Fruit fly (Drosophila melanogaster): ENCODE data around the gene Apc2.
A peak's percentile ranks its signal among the peaks of the same experiment; 100 is the strongest.

Gene Apc2

DNA sequence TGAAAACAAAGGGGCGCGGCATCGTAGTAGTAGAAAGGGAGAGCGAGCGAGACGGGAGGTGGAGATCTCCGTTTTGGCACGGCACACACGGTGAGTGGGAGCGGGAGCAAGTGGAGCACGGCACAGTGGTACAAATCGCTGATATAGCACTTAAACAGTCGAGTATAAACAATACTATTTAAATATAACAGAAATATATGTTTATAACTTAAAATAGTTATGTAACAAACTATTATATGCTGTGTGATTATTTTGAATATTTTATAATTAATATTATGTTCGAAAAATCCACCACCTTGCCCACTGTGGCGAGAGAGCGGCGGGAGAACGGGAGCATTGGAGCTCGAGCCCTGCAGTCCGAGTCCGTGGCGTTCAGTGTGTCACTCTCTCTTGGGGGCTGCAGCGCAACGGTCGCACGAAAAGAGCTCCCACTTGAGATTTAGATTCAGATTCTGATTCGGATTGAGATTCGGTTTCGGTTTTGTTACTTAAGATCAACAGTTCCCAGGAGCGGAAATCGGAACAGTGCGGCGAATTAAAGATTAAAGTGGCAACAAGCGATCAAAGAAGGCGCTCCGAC lies 22.7 kb upstream of the Apc2 start, which contains the start of gene Kal1 (continued):
- TF ChIP-seq CG12659 (GFP tag; optimal IDR thresholded peaks at IDR 0.05) = peak; percentile 92
- peak; percentile 11 for TF ChIP-seq Side (GFP tag; optimal IDR thresholded peaks at IDR 0.05)
- no peak for TF ChIP-seq Bteb2 (GFP tag; optimal IDR thresholded peaks at IDR 0.05)
- TF ChIP-seq grn (GFP tag; optimal IDR thresholded peaks at IDR 0.05) = peak; percentile 11
- peak; percentile 65 for TF ChIP-seq CG17802 (tag; optimal IDR thresholded peaks at IDR 0.05)
- peak; percentile 81 for TF ChIP-seq CG12071 (GFP tag; optimal IDR thresholded peaks at IDR 0.05)
- TF ChIP-seq mld (GFP tag; IDR thresholded peaks at IDR 0.05; ENCODE audit: partially characterized antibody) = no peak
- no peak for TF ChIP-seq dm (GFP tag; optimal IDR thresholded peaks at IDR 0.05)
- peak; percentile 80 for TF ChIP-seq CG12104 (GFP tag; optimal IDR thresholded peaks at IDR 0.05)
- peak; percentile 73 for TF ChIP-seq CG6654 (GFP tag; optimal IDR thresholded peaks at IDR 0.05)
- peak; percentile 61 for TF ChIP-seq YL-1 (GFP tag; optimal IDR thresholded peaks at IDR 0.05)
- no peak for TF ChIP-seq BEAF-32 (GFP tag; optimal IDR thresholded peaks at IDR 0.05)
- TF ChIP-seq Nf-YC (tag; optimal IDR thresholded peaks at IDR 0.05) = peak; percentile 67
- peak; percentile 72 for TF ChIP-seq CG31365 (tag; optimal IDR thresholded peaks at IDR 0.05)
- peak; percentile 88 for TF ChIP-seq CG9727 (GFP tag; optimal IDR thresholded peaks at IDR 0.05)
- no peak for TF ChIP-seq yki (optimal IDR thresholded peaks at IDR 0.05)
- no peak for TF ChIP-seq nerfin-2 (GFP tag; IDR thresholded peaks at IDR 0.05; ENCODE audit: partially characterized antibody)
- TF ChIP-seq CG1603 (tag; optimal IDR thresholded peaks at IDR 0.05) = peak; percentile 88
- peak; percentile 82 for TF ChIP-seq jing (GFP tag; optimal IDR thresholded peaks at IDR 0.05)
- TF ChIP-seq dmrt11E (tag; optimal IDR thresholded peaks at IDR 0.05) = peak; percentile 93
- peak; percentile 81 for TF ChIP-seq HmgZ (tag; optimal IDR thresholded peaks at IDR 0.05)
- peak; percentile 90 for TF ChIP-seq bcd (GFP tag; optimal IDR thresholded peaks at IDR 0.05)
- TF ChIP-seq Dref (GFP tag; IDR thresholded peaks at IDR 0.05) = no peak
- no peak for TF ChIP-seq prd (optimal IDR thresholded peaks at IDR 0.05)
- TF ChIP-seq prd (GFP tag; IDR thresholded peaks at IDR 0.05) = peak; percentile 91
- TF ChIP-seq lilli (GFP tag; optimal IDR thresholded peaks at IDR 0.05) = peak; percentile 52
- peak; percentile 86 for TF ChIP-seq Vsx1 (GFP tag; optimal IDR thresholded peaks at IDR 0.05)
- peak; percentile 45 for TF ChIP-seq psq (GFP tag; optimal IDR thresholded peaks at IDR 0.05)
- TF ChIP-seq CG2116 (GFP tag; optimal IDR thresholded peaks at IDR 0.05) = peak; percentile 65
- peak; percentile 89 for TF ChIP-seq Atf6 (GFP tag; IDR thresholded peaks at IDR 0.05)
- TF ChIP-seq lbe (GFP tag; optimal IDR thresholded peaks at IDR 0.05) = peak; percentile 96
- TF ChIP-seq CG16815 (GFP tag; optimal IDR thresholded peaks at IDR 0.05) = peak; percentile 82
- TF ChIP-seq CG7963 (GFP tag; IDR thresholded peaks at IDR 0.05; ENCODE audit: partially characterized antibody) = no peak
- peak in 1 of 2 experiments; percentile 82 for TF ChIP-seq Hr78 (GFP tag; optimal IDR thresholded peaks at IDR 0.05)
- no peak for TF ChIP-seq jumu (GFP tag; optimal IDR thresholded peaks at IDR 0.05)
- peak; percentile 78 for TF ChIP-seq CG8290 (GFP tag; optimal IDR thresholded peaks at IDR 0.05)
- TF ChIP-seq CG8290 (tag; optimal IDR thresholded peaks at IDR 0.05) = peak in 1 of 2 experiments; percentile 66
- no peak for TF ChIP-seq bigmax (GFP tag; optimal IDR thresholded peaks at IDR 0.05)
- TF ChIP-seq abd-A (tag; optimal IDR thresholded peaks at IDR 0.05) = no peak
- no peak for TF ChIP-seq Ets97D (GFP tag; optimal IDR thresholded peaks at IDR 0.05)
- TF ChIP-seq CG17359 (tag; optimal IDR thresholded peaks at IDR 0.05) = peak; percentile 96
- peak; percentile 87 for TF ChIP-seq CG10431 (GFP tag; optimal IDR thresholded peaks at IDR 0.05)
- peak; percentile 95 for TF ChIP-seq CG13424 (tag; optimal IDR thresholded peaks at IDR 0.05)
- no peak for TF ChIP-seq Bgb (GFP tag; IDR thresholded peaks at IDR 0.05; ENCODE audit: partially characterized antibody)
- TF ChIP-seq MBD-R2 (GFP tag; IDR thresholded peaks at IDR 0.05) = peak; percentile 58
- TF ChIP-seq Usf (GFP tag; optimal IDR thresholded peaks at IDR 0.05) = peak; percentile 74
- no peak for TF ChIP-seq CG4282 (GFP tag; optimal IDR thresholded peaks at IDR 0.05)
- TF ChIP-seq Drgx (GFP tag; IDR thresholded peaks at IDR 0.05) = peak; percentile 99
- TF ChIP-seq fd64A (GFP tag; optimal IDR thresholded peaks at IDR 0.05) = peak; percentile 90
- TF ChIP-seq Asciz (GFP tag; optimal IDR thresholded peaks at IDR 0.05) = peak; percentile 96

Measured in whole organism, embryonic.